Worm (Caenorhabditis elegans): ENCODE data around the gene tbc-11.

tbc-11 gene

ce11 chrX:924495-925008 is at the start of gene tbc-11, which contains the start of gene pifk-1:
Gene tbc-11 (plus strand): TSS chrX:924958.
Gene pifk-1 (minus strand): TSS chrX:924511.
- TF ChIP-seq unc-62 (GFP tag; optimal IDR thresholded peaks at IDR 0.05), result no peak

ce11 chrX:876935-877334 is 47.8 kb upstream of the tbc-11 start, which contains the start of gene ZC13.1:
Gene ZC13.1 (plus strand): TSS chrX:877239.
- TF ChIP-seq unc-62 (GFP tag; optimal IDR thresholded peaks at IDR 0.05), result no peak

ce11 chrX:880367-880766 is 44.4 kb upstream of the tbc-11 start, which contains the start of gene ZC13.2:
Gene ZC13.2 (plus strand): TSS chrX:880667.
- no peak for TF ChIP-seq unc-62 (GFP tag; optimal IDR thresholded peaks at IDR 0.05)

- TF ChIP-seq unc-62 (GFP tag; optimal IDR thresholded peaks at IDR 0.05), result no peak
Measured at ce11 chrX:888294-888693, 36.5 kb upstream of the tbc-11 start, which contains the start of gene mam-1. Gene mam-1 (minus strand): TSS chrX:888394.

- no peak for TF ChIP-seq unc-62 (GFP tag; optimal IDR thresholded peaks at IDR 0.05)
Measured at ce11 chrX:897948-898347, 26.8 kb upstream of the tbc-11 start, which contains the start of gene mab-7. Gene mab-7 (minus strand): TSS chrX:898048.

ce11 chrX:902512-902911 is 22.2 kb upstream of the tbc-11 start, which contains the start of gene ZC13.10:
Gene ZC13.10 (minus strand): TSS chrX:902612.
- no peak for TF ChIP-seq unc-62 (GFP tag; optimal IDR thresholded peaks at IDR 0.05)

- TF ChIP-seq unc-62 (GFP tag; optimal IDR thresholded peaks at IDR 0.05), result no peak
Measured at ce11 chrX:910337-910736, 14.4 kb upstream of the tbc-11 start.

ce11 chrX:912564-912963 is 12.2 kb upstream of the tbc-11 start:
- no peak for TF ChIP-seq unc-62 (GFP tag; optimal IDR thresholded peaks at IDR 0.05)

- no peak for TF ChIP-seq unc-62 (GFP tag; optimal IDR thresholded peaks at IDR 0.05)
Measured at ce11 chrX:912990-913389, 11.8 kb upstream of the tbc-11 start, which contains the start of gene F35H12.6. Gene F35H12.6 (plus strand): TSS chrX:913290.

ce11 chrX:915510-915909 is 9.2 kb upstream of the tbc-11 start, which contains the start of gene sel-12:
Gene sel-12 (plus strand): TSS chrX:915867.
- TF ChIP-seq unc-62 (GFP tag; optimal IDR thresholded peaks at IDR 0.05), result no peak

- TF ChIP-seq unc-62 (GFP tag; optimal IDR thresholded peaks at IDR 0.05), result no peak
Measured at ce11 chrX:918097-918496, 6.7 kb upstream of the tbc-11 start, which contains the start of gene F35H12.5. Gene F35H12.5 (plus strand): TSS chrX:918397.

- TF ChIP-seq unc-62 (GFP tag; optimal IDR thresholded peaks at IDR 0.05), result no peak
Measured at ce11 chrX:926125-926524, 1.4 kb downstream of the tbc-11 start.

- no peak for TF ChIP-seq unc-62 (GFP tag; optimal IDR thresholded peaks at IDR 0.05)
Measured at ce11 chrX:927632-928031, 2.9 kb downstream of the tbc-11 start.

ce11 chrX:932874-933273 is 8.1 kb downstream of the tbc-11 start:
- no peak for TF ChIP-seq unc-62 (GFP tag; optimal IDR thresholded peaks at IDR 0.05)

- TF ChIP-seq unc-62 (GFP tag; optimal IDR thresholded peaks at IDR 0.05), result no peak
Measured at ce11 chrX:933504-933903, 8.7 kb downstream of the tbc-11 start, which contains the start of gene F35H12.1. Gene F35H12.1 (plus strand): TSS chrX:933804.

ce11 chrX:936013-936412 is 11.3 kb downstream of the tbc-11 start:
- no peak for TF ChIP-seq unc-62 (GFP tag; optimal IDR thresholded peaks at IDR 0.05)

- TF ChIP-seq unc-62 (GFP tag; optimal IDR thresholded peaks at IDR 0.05), result no peak
Measured at ce11 chrX:938269-938883, 13.6 kb downstream of the tbc-11 start, which contains the start of gene F53H8.3. Gene F53H8.3 (plus strand): TSS chrX:938543.
